Worm (Caenorhabditis elegans) whole organism, young adult: Measurements from ENCODE around the gene gpa-11.

Source experiments
- F10E7.11 ChIP-seq: sonication (generic microtip); optimal IDR thresholded peaks from 2 replicates; lab custom pipeline; 2017; ENCODE audit warnings: mild to moderate bottlenecking, missing genetic modification characterization, moderate library complexity, missing compliant biosample characterization
- F22D6.2 ChIP-seq: sonication (generic microtip); optimal IDR thresholded peaks from 2 replicates; lab custom pipeline; 2016; ENCODE audit warnings: mild to moderate bottlenecking, missing genetic modification characterization, missing compliant biosample characterization
- F23B12.7 ChIP-seq: sonication (generic microtip); optimal IDR thresholded peaks from 2 replicates; lab custom pipeline; 2017; ENCODE audit warnings: missing genetic modification characterization, mild to moderate bottlenecking, missing compliant biosample characterization, antibody characterized with exemption, moderate library complexity; ENCODE audit not compliant: insufficient read depth
- F33H1.4 ChIP-seq: fragments of 200-800 bp; sonication (Bioruptor generic); IDR thresholded peaks from 2 replicates; pipeline ENCODE4 v1.3.6; 2022; ENCODE audit warnings: missing genetic modification reagents, missing genetic modification characterization, missing compliant biosample characterization
- F39B2.1 ChIP-seq: fragments of 200-800 bp; sonication (Bioruptor generic); IDR thresholded peaks from 2 replicates; pipeline ENCODE4 v1.3.6; 2022; ENCODE audit warnings: missing genetic modification reagents, missing genetic modification characterization, missing compliant biosample characterization
- F49E8.2 ChIP-seq: sonication (generic microtip); optimal IDR thresholded peaks from 3 replicates; lab custom pipeline; 2017; ENCODE audit warnings: missing genetic modification characterization, mild to moderate bottlenecking, missing compliant biosample characterization, antibody characterized with exemption, moderate library complexity; ENCODE audit not compliant: insufficient read depth
- K11D2.4 ChIP-seq: fragments of 200-800 bp; sonication (Bioruptor generic); IDR thresholded peaks from 2 replicates; pipeline ENCODE4 v1.3.6; 2022; ENCODE audit warnings: missing genetic modification reagents, missing genetic modification characterization, missing compliant biosample characterization
- Y53G8AR.9 ChIP-seq: fragments of 200-800 bp; sonication (Bioruptor generic); conservative IDR thresholded peaks from 2 replicates; pipeline ENCODE4 v1.3.6; 2022; ENCODE audit warnings: missing genetic modification reagents, missing genetic modification characterization, missing compliant biosample characterization
- Y56A3A.18 ChIP-seq: fragments of 200-800 bp; sonication (Bioruptor generic); IDR thresholded peaks from 2 replicates; pipeline ENCODE4 v1.3.6; 2022; ENCODE audit warnings: missing genetic modification reagents, missing genetic modification characterization, missing compliant biosample characterization
- ama-1 ChIP-seq, 3 experiments: fragments of 150-350 bp in 1 of 3; sonication (generic microtip) in 2 of 3; optimal IDR thresholded peaks; 2 replicates each; lab custom pipeline; 2014 to 2018; ENCODE audit warnings: missing biosample characterization in 2 of 3, missing genetic modification characterization in 2 of 3, missing genetic modification reagents in 2 of 3
- attf-6 ChIP-seq: fragments of 200-800 bp; sonication (Bioruptor generic); IDR thresholded peaks from 2 replicates; pipeline ENCODE4 v1.3.6; 2022; ENCODE audit warnings: missing genetic modification reagents, missing genetic modification characterization, missing compliant biosample characterization
- ceh-40 ChIP-seq: fragments of 200-800 bp; sonication (Bioruptor generic); IDR thresholded peaks from 2 replicates; pipeline ENCODE4 v1.3.6; 2022; ENCODE audit warnings: missing genetic modification characterization, missing compliant biosample characterization
- ceh-79 ChIP-seq: sonication (generic microtip); optimal IDR thresholded peaks from 2 replicates; lab custom pipeline; 2017; ENCODE audit warnings: mild to moderate bottlenecking, missing genetic modification characterization, missing compliant biosample characterization
- ceh-91 ChIP-seq: fragments of 200-800 bp; sonication (Bioruptor generic); IDR thresholded peaks from 2 replicates; pipeline ENCODE4 v1.3.6; 2022; ENCODE audit warnings: missing genetic modification reagents, missing genetic modification characterization, missing compliant biosample characterization
- ekl-4 ChIP-seq: fragments of 200-800 bp; sonication (Bioruptor generic); IDR thresholded peaks from 2 replicates; pipeline ENCODE4 v1.3.6; 2022; ENCODE audit warnings: missing genetic modification reagents, missing genetic modification characterization, missing compliant biosample characterization
- him-1 ChIP-seq: sonication (generic microtip); optimal IDR thresholded peaks from 2 replicates; lab custom pipeline; 2016; ENCODE audit warnings: missing genotype, missing genetic modification reagents, missing genetic modification characterization, missing compliant biosample characterization
- hmg-1.2 ChIP-seq: fragments of 200-800 bp; sonication (Bioruptor generic); IDR thresholded peaks from 2 replicates; pipeline ENCODE4 v1.3.6; 2022; ENCODE audit warnings: missing genetic modification reagents, missing genetic modification characterization, missing compliant biosample characterization
- hrde-1 ChIP-seq: sonication (generic microtip); optimal IDR thresholded peaks from 2 replicates; lab custom pipeline; 2016; ENCODE audit warnings: missing genetic modification characterization, mild to moderate bottlenecking, missing compliant biosample characterization, moderate library complexity, missing genotype, missing genetic modification reagents, borderline replicate concordance
- lag-1 ChIP-seq: fragments of 200-800 bp; sonication (Bioruptor generic); IDR thresholded peaks from 2 replicates; pipeline ENCODE4 v1.3.6; 2022; ENCODE audit warnings: missing genetic modification reagents, missing genetic modification characterization, missing compliant biosample characterization
- let-607 ChIP-seq, 2 experiments: fragments of 200-800 bp in 1 of 2; sonication (Bioruptor generic) in 1 of 2; sonication (generic microtip) in 1 of 2; optimal IDR thresholded peaks; 2 replicates each; lab custom pipeline; 2016 to 2018; ENCODE audit warnings: mild to moderate bottlenecking in 2 of 2, missing compliant biosample characterization in 2 of 2, missing genetic modification characterization in 2 of 2, moderate library complexity in 2 of 2, missing genotype in 1 of 2
- lin-35 ChIP-seq, 3 experiments: fragments of 150-350 bp in 2 of 3; sonication (generic microtip) in 1 of 3; optimal IDR thresholded peaks; 2 replicates each; lab custom pipeline; 2014 to 2018; ENCODE audit warnings: missing biosample characterization in 3 of 3, missing genetic modification characterization in 3 of 3, missing genetic modification reagents in 3 of 3
- lin-54 ChIP-seq: fragments of 200-800 bp; sonication (Bioruptor generic); optimal IDR thresholded peaks from 2 replicates; lab custom pipeline; 2018; ENCODE audit warnings: mild to moderate bottlenecking, missing genetic modification characterization, missing compliant biosample characterization
- lir-1 ChIP-seq: fragments of 200-800 bp; sonication (Bioruptor generic); conservative IDR thresholded peaks from 2 replicates; pipeline ENCODE4 v1.3.6; 2022; ENCODE audit warnings: missing genetic modification reagents, missing genetic modification characterization, missing compliant biosample characterization
- madf-3 ChIP-seq: fragments of 200-800 bp; sonication (Bioruptor generic); IDR thresholded peaks from 2 replicates; pipeline ENCODE4 v1.3.6; 2022; ENCODE audit warnings: missing genetic modification reagents, missing genetic modification characterization, missing compliant biosample characterization
- madf-6 ChIP-seq: fragments of 200-800 bp; sonication (Bioruptor generic); IDR thresholded peaks from 2 replicates; pipeline ENCODE4 v1.3.6; 2022; ENCODE audit warnings: missing genetic modification reagents, missing genetic modification characterization, missing compliant biosample characterization
- madf-8 ChIP-seq: fragments of 200-800 bp; sonication (Bioruptor generic); conservative IDR thresholded peaks from 2 replicates; pipeline ENCODE4 v1.3.6; 2022; ENCODE audit warnings: missing genetic modification reagents, missing genetic modification characterization, missing compliant biosample characterization
- mcd-1 ChIP-seq: fragments of 200-800 bp; sonication (Bioruptor generic); IDR thresholded peaks from 2 replicates; pipeline ENCODE4 v1.3.6; 2022; ENCODE audit warnings: missing genetic modification reagents, missing genetic modification characterization, missing compliant biosample characterization
- mes-4 ChIP-seq: sonication (generic microtip); optimal IDR thresholded peaks from 2 replicates; lab custom pipeline; 2016; ENCODE audit warnings: missing genotype, missing genetic modification characterization, missing compliant biosample characterization
- mxl-1 ChIP-seq: sonication (generic microtip); optimal IDR thresholded peaks from 2 replicates; lab custom pipeline; 2016; ENCODE audit warnings: missing genetic modification characterization, missing compliant biosample characterization
- nfya-2 ChIP-seq: fragments of 200-800 bp; sonication (Bioruptor generic); IDR thresholded peaks from 2 replicates; pipeline ENCODE4 v1.3.6; 2022; ENCODE audit warnings: missing genetic modification reagents, missing genetic modification characterization, missing compliant biosample characterization
- nfyb-1 ChIP-seq: fragments of 200-800 bp; sonication (Bioruptor generic); IDR thresholded peaks from 2 replicates; pipeline ENCODE4 v1.3.6; 2022; ENCODE audit warnings: missing genetic modification reagents, missing genetic modification characterization, missing compliant biosample characterization
- nhr-27 ChIP-seq: fragments of 200-800 bp; sonication (Bioruptor generic); optimal IDR thresholded peaks from 2 replicates; lab custom pipeline; 2018; ENCODE audit warnings: mild to moderate bottlenecking, missing genetic modification characterization, moderate library complexity, missing compliant biosample characterization
- rec-8 ChIP-seq, 2 experiments: sonication (generic microtip); optimal IDR thresholded peaks; 2 replicates each; lab custom pipeline; 2016; ENCODE audit warnings: mild to moderate bottlenecking in 2 of 2, missing genetic modification characterization in 2 of 2, missing genetic modification reagents in 2 of 2, missing genotype in 2 of 2, missing biosample characterization in 1 of 2, missing compliant biosample characterization in 1 of 2, moderate library complexity in 1 of 2
- rpc-1 ChIP-seq, 2 experiments: fragments of 150-350 bp in 1 of 2; sonication (generic microtip) in 1 of 2; optimal IDR thresholded peaks; 2 replicates each; lab custom pipeline; 2014 to 2018; ENCODE audit warnings: missing biosample characterization in 1 of 2, missing genetic modification characterization in 1 of 2, missing genetic modification reagents in 1 of 2, missing genotype in 1 of 2
- snpc-1.1 ChIP-seq: sonication (generic microtip); optimal IDR thresholded peaks from 2 replicates; lab custom pipeline; 2017; ENCODE audit warnings: missing genetic modification characterization, mild to moderate bottlenecking, missing compliant biosample characterization, antibody characterized with exemption, moderate library complexity, missing genotype, missing genetic modification reagents; ENCODE audit not compliant: insufficient read depth
- snpc-1.3 ChIP-seq: sonication (generic microtip); optimal IDR thresholded peaks from 2 replicates; lab custom pipeline; 2017; ENCODE audit warnings: missing genetic modification characterization, mild to moderate bottlenecking, missing compliant biosample characterization, antibody characterized with exemption, moderate library complexity, missing genotype, missing genetic modification reagents; ENCODE audit not compliant: insufficient read depth
- snpc-3.4 ChIP-seq: sonication (generic microtip); optimal IDR thresholded peaks from 2 replicates; lab custom pipeline; 2017; ENCODE audit warnings: missing genetic modification characterization, mild to moderate bottlenecking, missing compliant biosample characterization, antibody characterized with exemption, moderate library complexity, missing genotype, missing genetic modification reagents
- snpc-4 ChIP-seq, 5 experiments: fragments of 150-350 bp in 1 of 5; sonication (generic microtip) in 4 of 5; optimal IDR thresholded peaks; 2 replicates each; lab custom pipeline; 2014 to 2018; ENCODE audit warnings: missing genetic modification characterization in 5 of 5, missing biosample characterization in 3 of 5, antibody characterized with exemption in 2 of 5, mild to moderate bottlenecking in 2 of 5, missing compliant biosample characterization in 2 of 5, missing genotype in 2 of 5, moderate library complexity in 2 of 5, missing genetic modification reagents in 1 of 5
- tbp1 ChIP-seq: fragments of 200-800 bp; sonication (Bioruptor generic); optimal IDR thresholded peaks from 2 replicates; lab custom pipeline; 2018; ENCODE audit warnings: mild to moderate bottlenecking, missing genetic modification characterization, missing compliant biosample characterization
- tbx-9 ChIP-seq: sonication (generic microtip); optimal IDR thresholded peaks from 2 replicates; lab custom pipeline; 2016; ENCODE audit warnings: borderline replicate concordance, missing genetic modification characterization, inconsistent platforms, missing compliant biosample characterization
- tlf-1 ChIP-seq: fragments of 200-800 bp; sonication (Bioruptor generic); optimal IDR thresholded peaks from 2 replicates; lab custom pipeline; 2018; ENCODE audit warnings: mild to moderate bottlenecking, missing genetic modification characterization, missing compliant biosample characterization
- unc-130 ChIP-seq: sonication (generic microtip); optimal IDR thresholded peaks from 2 replicates; lab custom pipeline; 2016; ENCODE audit warnings: missing genetic modification reagents, missing genetic modification characterization, missing compliant biosample characterization
- xnd-1 ChIP-seq: sonication (generic microtip); optimal IDR thresholded peaks from 2 replicates; lab custom pipeline; 2016; ENCODE audit warnings: missing genotype, missing genetic modification reagents, missing genetic modification characterization, missing compliant biosample characterization
- ztf-26 ChIP-seq: sonication (generic microtip); optimal IDR thresholded peaks from 2 replicates; lab custom pipeline; 2017; ENCODE audit warnings: missing genetic modification characterization, missing compliant biosample characterization

The gpa-11 gene

DNA sequence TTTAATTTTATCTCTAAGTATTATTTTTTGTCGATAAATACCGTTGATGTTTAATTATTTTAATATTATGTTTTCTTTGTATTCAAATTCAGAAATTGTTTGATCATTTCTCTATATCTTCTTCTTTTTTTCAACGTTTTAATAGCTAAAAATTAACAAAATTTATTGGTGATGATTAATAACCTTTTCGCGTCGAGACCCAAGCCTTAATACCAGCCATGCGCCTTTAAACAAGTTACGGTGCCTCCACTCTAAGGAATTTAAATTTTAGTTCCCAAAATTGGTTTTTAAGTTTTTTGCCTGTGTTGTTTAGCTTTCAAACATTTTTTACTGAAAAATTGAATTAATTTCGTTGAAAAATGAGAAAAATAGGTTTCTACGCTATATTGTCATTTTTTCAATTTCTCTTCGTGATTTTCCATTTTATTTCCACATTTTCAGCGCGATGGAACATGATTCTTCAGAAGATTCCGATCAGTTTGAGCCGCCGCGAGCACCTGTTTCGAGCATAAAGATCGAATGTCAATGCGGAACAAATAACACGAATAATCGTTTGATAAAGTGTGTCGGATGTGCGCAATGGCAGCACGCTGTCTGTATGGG lies 17.8 kb upstream of the gpa-11 start, which contains the start of gene C16A11.3:
Gene C16A11.3, plus strand, starts transcription at position 440 of the 603 bp plus-strand sequence.
- TF ChIP-seq F39B2.1 (GFP tag; lab: Robert Waterston, UW), result no peak
- peak; percentile 91 for TF ChIP-seq hrde-1 (tag; lab: Kevin White, UChicago)
- peak; percentile 0 for TF ChIP-seq tbp1
- TF ChIP-seq tbx-9, result no peak
- TF ChIP-seq snpc-1.1 (tag; lab: Kevin White, UChicago), result peak; percentile 49
- TF ChIP-seq unc-130 (GFP tag; lab: Kevin White, UChicago), result peak; percentile 70
- TF ChIP-seq F22D6.2 (tag; lab: Kevin White, UChicago), result no peak
- no peak for TF ChIP-seq rpc-1 (optimal IDR thresholded peaks at IDR 0.05; lab: Kevin White, UChicago)
- no peak for TF ChIP-seq rpc-1 (tag; optimal IDR thresholded peaks at IDR 0.05; lab: Kevin White, UChicago)
- TF ChIP-seq nfyb-1, result no peak
- TF ChIP-seq nfya-2 (GFP tag; lab: Robert Waterston, UW), result 0 out of 2 replicates have a peak, but pooled peaks have one; percentile 74
- TF ChIP-seq Y53G8AR.9, result peak; percentile 75; the same call in 1 of the 2 replicates
- TF ChIP-seq snpc-3.4, result peak; percentile 65
- no peak for TF ChIP-seq F23B12.7 (tag; lab: Kevin White, UChicago)
- TF ChIP-seq mes-4 (tag; lab: Kevin White, UChicago), result peak; percentile 12
- no peak for TF ChIP-seq rec-8 (tag; optimal IDR thresholded peaks at IDR 0.05; lab: Kevin White, UChicago)
- TF ChIP-seq nhr-27 (tag; lab: Kevin White, UChicago), result no peak
- peak in 1 of 3 experiments; percentile 32 for TF ChIP-seq lin-35 (GFP tag; optimal IDR thresholded peaks at IDR 0.05; lab: Kevin White, UChicago)
- no peak for TF ChIP-seq mxl-1
- peak; percentile 76; the same call in 1 of the 2 replicates for TF ChIP-seq Y56A3A.18 (GFP tag; lab: Robert Waterston, UW)
- TF ChIP-seq madf-3, result 0 out of 2 replicates have a peak, but pooled peaks have one; percentile 54
- peak; percentile 72 for TF ChIP-seq ekl-4 (GFP tag; lab: Robert Waterston, UW)
- peak; percentile 34 for TF ChIP-seq him-1 (tag; lab: Kevin White, UChicago)
- no peak for TF ChIP-seq ztf-26
- no peak for TF ChIP-seq let-607 (tag; optimal IDR thresholded peaks at IDR 0.05; lab: Kevin White, UChicago)
- no peak for TF ChIP-seq ceh-79 (tag; lab: Kevin White, UChicago)
- TF ChIP-seq tlf-1 (GFP tag; lab: Kevin White, UChicago), result peak; percentile 58
- peak; percentile 91 for TF ChIP-seq F49E8.2 (tag; lab: Kevin White, UChicago)
- TF ChIP-seq ceh-40 (GFP tag; lab: Robert Waterston, UW), result no peak
- peak; percentile 41 for TF ChIP-seq F10E7.11 (tag; lab: Kevin White, UChicago)
- TF ChIP-seq hmg-1.2, result peak; percentile 32; the same call in 1 of the 2 replicates
- no peak for TF ChIP-seq ceh-91 (GFP tag; lab: Robert Waterston, UW)
- TF ChIP-seq snpc-4 (GFP tag; optimal IDR thresholded peaks at IDR 0.05; lab: Kevin White, UChicago), result peak; percentile 35
- TF ChIP-seq snpc-4 (tag; optimal IDR thresholded peaks at IDR 0.05; lab: Kevin White, UChicago), result peak in 2 of 4 experiments; percentile 3 to 42
- TF ChIP-seq madf-8 (GFP tag; lab: Robert Waterston, UW), result peak; percentile 48
- TF ChIP-seq mcd-1 (GFP tag; lab: Robert Waterston, UW), result no peak
- no peak for TF ChIP-seq K11D2.4 (GFP tag; lab: Robert Waterston, UW)
- TF ChIP-seq snpc-1.3, result peak; percentile 64
- TF ChIP-seq F33H1.4, result peak; percentile 74
- TF ChIP-seq madf-6 (GFP tag; lab: Robert Waterston, UW), result peak; percentile 87
- TF ChIP-seq attf-6 (GFP tag; lab: Robert Waterston, UW), result peak; percentile 70; the same call in 1 of the 2 replicates
- no peak for TF ChIP-seq ama-1 (optimal IDR thresholded peaks at IDR 0.05; lab: Kevin White, UChicago)
- peak in 1 of 2 experiments; percentile 86 for TF ChIP-seq ama-1 (GFP tag; optimal IDR thresholded peaks at IDR 0.05; lab: Kevin White, UChicago)
- no peak for TF ChIP-seq lag-1 (GFP tag; lab: Robert Waterston, UW)
- peak; percentile 12 for TF ChIP-seq lin-54 (GFP tag; lab: Kevin White, UChicago)
- no peak for TF ChIP-seq lir-1 (GFP tag; lab: Robert Waterston, UW)
- TF ChIP-seq xnd-1, result peak; percentile 81
